Worm (Caenorhabditis elegans): ENCODE measurements around the gene C54D10.4.

- TF ChIP-seq ets-7 (tag; optimal IDR thresholded peaks at IDR 0.05) (no peak), ceh-36 (tag; optimal IDR thresholded peaks at IDR 0.05) (no peak), flt-1 (GFP tag; IDR thresholded peaks at IDR 0.05) (no peak), tbx-11 (GFP tag; IDR thresholded peaks at IDR 0.05) (no peak), tbx-37 (GFP tag; conservative IDR thresholded peaks at IDR 0.05) (no peak), ama-1 (optimal IDR thresholded peaks at IDR 0.05) (no peak), hmbx-1 (tag; optimal IDR thresholded peaks at IDR 0.05) (no peak), tra-4 (tag; optimal IDR thresholded peaks at IDR 0.05) (no peak), hmg-4 (GFP tag; optimal IDR thresholded peaks at IDR 0.05) (no peak)
Measured at ce11 chrV:12405929-12406328, 14.8 kb downstream of the C54D10.4 start, which contains the start of gene K01D12.10.

All from whole organism, early embryonic.